Fruit fly (Drosophila melanogaster) whole organism, embryonic: Measurements from ENCODE around the gene ATPsynO.
A peak's percentile ranks its signal among the peaks of the same experiment; 100 is the strongest.

Source experiments
- BtbVII ChIP-seq: fragments of 200-800 bp; sonication (Bioruptor generic); optimal IDR thresholded peaks from 3 replicates; lab custom pipeline; 2017; ENCODE audit warnings: missing biosample characterization, mild to moderate bottlenecking, missing genetic modification characterization
- CG10209 ChIP-seq: fragments of 200-800 bp; sonication (Bioruptor generic); optimal IDR thresholded peaks from 3 replicates; lab custom pipeline; 2017; ENCODE audit warnings: missing biosample characterization, mild to moderate bottlenecking, missing genetic modification characterization, missing genetic modification reagents
- CG10267 ChIP-seq: fragments of 200-800 bp; sonication (Bioruptor generic); optimal IDR thresholded peaks from 2 replicates; lab custom pipeline; 2018; ENCODE audit warnings: missing biosample characterization, mild to moderate bottlenecking, missing genetic modification characterization, moderate library complexity
- CG12391 ChIP-seq: fragments of 200-800 bp; sonication (Bioruptor generic); optimal IDR thresholded peaks from 3 replicates; lab custom pipeline; 2018; ENCODE audit warnings: missing biosample characterization, mild to moderate bottlenecking, missing genetic modification characterization, moderate library complexity
- CG12659 ChIP-seq: fragments of 200-800 bp; sonication (Bioruptor generic); optimal IDR thresholded peaks from 3 replicates; lab custom pipeline; 2017; ENCODE audit warnings: mild to moderate bottlenecking, missing biosample characterization, missing genetic modification reagents, missing genetic modification characterization
- CG12744 ChIP-seq: fragments of 200-800 bp; sonication (Bioruptor generic); optimal IDR thresholded peaks from 2 replicates; lab custom pipeline; 2016; ENCODE audit warnings: missing biosample characterization, missing genetic modification characterization
- CG13296 ChIP-seq: fragments of 200-800 bp; sonication (Bioruptor generic); optimal IDR thresholded peaks from 3 replicates; lab custom pipeline; 2018; ENCODE audit warnings: missing biosample characterization, mild to moderate bottlenecking, missing genetic modification characterization
- CG1529 ChIP-seq: fragments of 200-800 bp; sonication (Bioruptor generic); optimal IDR thresholded peaks from 3 replicates; lab custom pipeline; 2018; ENCODE audit warnings: missing biosample characterization, missing genetic modification characterization
- CG1647 ChIP-seq: fragments of 200-800 bp; sonication (Bioruptor generic); optimal IDR thresholded peaks from 3 replicates; lab custom pipeline; 2016; ENCODE audit warnings: missing biosample characterization, missing genetic modification characterization
- CG17361 ChIP-seq: fragments of 200-800 bp; sonication (Bioruptor generic); IDR thresholded peaks from 3 replicates; pipeline ENCODE4 v1.3.6; 2022; ENCODE audit warnings: missing biosample characterization, missing genetic modification characterization
- CG18011 ChIP-seq: fragments of 200-800 bp; sonication (Bioruptor generic); optimal IDR thresholded peaks from 2 replicates; lab custom pipeline; 2017; ENCODE audit warnings: missing biosample characterization, missing genetic modification characterization, mild to moderate bottlenecking, moderate library complexity, missing genotype
- CG30403 ChIP-seq: fragments of 200-800 bp; sonication (Bioruptor generic); optimal IDR thresholded peaks from 3 replicates; lab custom pipeline; 2016; ENCODE audit warnings: missing biosample characterization, missing genetic modification characterization
- CG3847 ChIP-seq: fragments of 200-800 bp; sonication (Bioruptor generic); IDR thresholded peaks from 2 replicates; pipeline ENCODE4 v1.3.6; 2022; ENCODE audit warnings: missing biosample characterization, missing genetic modification characterization
- CG4707 ChIP-seq: fragments of 200-800 bp; sonication (Bioruptor generic); optimal IDR thresholded peaks from 2 replicates; lab custom pipeline; 2018; ENCODE audit warnings: missing biosample characterization, mild to moderate bottlenecking, missing genetic modification characterization, moderate library complexity
- CG5245 ChIP-seq: fragments of 200-800 bp; sonication (Bioruptor generic); optimal IDR thresholded peaks from 3 replicates; lab custom pipeline; 2016; ENCODE audit warnings: missing biosample characterization, missing genetic modification characterization
- CG6272 ChIP-seq: fragments of 200-800 bp; sonication (Bioruptor generic); IDR thresholded peaks from 2 replicates; pipeline ENCODE4 v1.3.6; 2022; ENCODE audit warnings: missing biosample characterization, missing genetic modification characterization
- CG9437 ChIP-seq: fragments of 200-800 bp; sonication (Bioruptor generic); optimal IDR thresholded peaks from 2 replicates; lab custom pipeline; 2018; ENCODE audit warnings: missing biosample characterization, mild to moderate bottlenecking, missing genetic modification characterization
- CG9609 ChIP-seq: fragments of 200-800 bp; sonication (Bioruptor generic); optimal IDR thresholded peaks from 3 replicates; lab custom pipeline; 2016; ENCODE audit warnings: missing biosample characterization, missing genetic modification characterization
- CG9727 ChIP-seq: fragments of 200-800 bp; sonication (Bioruptor generic); optimal IDR thresholded peaks from 3 replicates; lab custom pipeline; 2017; ENCODE audit warnings: missing biosample characterization, mild to moderate bottlenecking, missing genetic modification characterization
- CG9876 ChIP-seq: fragments of 200-800 bp; sonication (Bioruptor generic); optimal IDR thresholded peaks from 2 replicates; lab custom pipeline; 2016; ENCODE audit warnings: missing biosample characterization, missing genetic modification characterization
- CTCF ChIP-seq: fragments of 200-800 bp; sonication (Bioruptor generic); optimal IDR thresholded peaks from 2 replicates; lab custom pipeline; 2017; ENCODE audit warnings: missing biosample characterization, mild to moderate bottlenecking, missing genetic modification characterization, moderate library complexity
- Dad ChIP-seq: fragments of 200-800 bp; sonication (Bioruptor generic); optimal IDR thresholded peaks from 3 replicates; lab custom pipeline; 2016; ENCODE audit warnings: missing biosample characterization, missing genetic modification characterization
- Elba2 ChIP-seq: fragments of 200-800 bp; sonication (Bioruptor generic); optimal IDR thresholded peaks from 3 replicates; lab custom pipeline; 2016; ENCODE audit warnings: missing biosample characterization, missing genetic modification characterization
- Fer2 ChIP-seq: fragments of 200-800 bp; sonication (Bioruptor generic); optimal IDR thresholded peaks from 2 replicates; lab custom pipeline; 2018; ENCODE audit warnings: missing biosample characterization, mild to moderate bottlenecking, missing genetic modification characterization, moderate library complexity
- HmgZ ChIP-seq: fragments of 200-800 bp; sonication (Bioruptor generic); optimal IDR thresholded peaks from 2 replicates; lab custom pipeline; 2018; ENCODE audit warnings: missing biosample characterization, mild to moderate bottlenecking, missing genetic modification characterization
- Hmx ChIP-seq: fragments of 200-800 bp; sonication (Bioruptor generic); optimal IDR thresholded peaks from 2 replicates; lab custom pipeline; 2016; ENCODE audit warnings: missing biosample characterization, missing genetic modification characterization
- Hr51 ChIP-seq, 2 experiments: fragments of 200-800 bp; sonication (Bioruptor generic); optimal IDR thresholded peaks; 2 replicates in 1 of 2; 3 replicates in 1 of 2; lab custom pipeline; 2016 to 2018; ENCODE audit warnings: missing biosample characterization in 2 of 2, missing genetic modification characterization in 2 of 2, mild to moderate bottlenecking in 1 of 2, moderate library complexity in 1 of 2
- PHDP ChIP-seq: fragments of 200-800 bp; sonication (Bioruptor generic); optimal IDR thresholded peaks from 3 replicates; lab custom pipeline; 2018; ENCODE audit warnings: missing biosample characterization, mild to moderate bottlenecking, missing genetic modification characterization, moderate library complexity
- Vsx1 ChIP-seq: fragments of 200-800 bp; sonication (Bioruptor generic); optimal IDR thresholded peaks from 2 replicates; lab custom pipeline; 2017; ENCODE audit warnings: missing biosample characterization, mild to moderate bottlenecking, missing genetic modification characterization, missing genetic modification reagents
- ato ChIP-seq: fragments of 200-800 bp; sonication (Bioruptor generic); IDR thresholded peaks from 2 replicates; pipeline ENCODE4 v1.3.6; 2022; ENCODE audit warnings: missing biosample characterization, missing genetic modification characterization; ENCODE audit not compliant: partially characterized antibody
- az2 ChIP-seq: fragments of 200-800 bp; sonication (Bioruptor generic); optimal IDR thresholded peaks from 3 replicates; lab custom pipeline; 2016; ENCODE audit warnings: missing biosample characterization, missing genetic modification characterization
- cato ChIP-seq: fragments of 200-800 bp; sonication (Bioruptor generic); optimal IDR thresholded peaks from 2 replicates; lab custom pipeline; 2016; ENCODE audit warnings: missing biosample characterization, missing genetic modification characterization, borderline replicate concordance
- chif ChIP-seq, 2 experiments: fragments of 200-800 bp; sonication (Bioruptor generic); optimal IDR thresholded peaks; 3 replicates each; lab custom pipeline; 2016; ENCODE audit warnings: missing biosample characterization in 2 of 2, missing genetic modification characterization in 2 of 2
- dmrt99B ChIP-seq: fragments of 200-800 bp; sonication (Bioruptor generic); optimal IDR thresholded peaks from 2 replicates; lab custom pipeline; 2018; ENCODE audit warnings: missing biosample characterization, mild to moderate bottlenecking, missing genetic modification characterization, moderate library complexity
- fru ChIP-seq: fragments of >200 bp; optimal IDR thresholded peaks from 2 replicates; lab custom pipeline; 2017
- insv ChIP-seq, 2 experiments: fragments of 200-800 bp; sonication (Bioruptor generic); optimal IDR thresholded peaks; 3 replicates each; lab custom pipeline; 2016 to 2018; ENCODE audit warnings: missing biosample characterization in 2 of 2, missing genetic modification characterization in 2 of 2
- lola ChIP-seq, 3 experiments: fragments of >200 bp in 2 of 3; fragments of 200-800 bp in 1 of 3; sonication (Bioruptor generic) in 1 of 3; optimal IDR thresholded peaks; 2 replicates each; lab custom pipeline; 2017 to 2019; ENCODE audit warnings: missing biosample characterization in 3 of 3, missing genetic modification characterization in 3 of 3, mild to moderate bottlenecking in 1 of 3, moderate library complexity in 1 of 3
- peb ChIP-seq: fragments of 200-800 bp; sonication (Bioruptor generic); IDR thresholded peaks from 2 replicates; pipeline ENCODE4 v1.3.6; 2022; ENCODE audit warnings: missing biosample characterization, missing genetic modification characterization
- pita ChIP-seq: fragments of 200-800 bp; sonication (Bioruptor generic); optimal IDR thresholded peaks from 2 replicates; lab custom pipeline; 2017; ENCODE audit warnings: missing biosample characterization, mild to moderate bottlenecking, missing genetic modification characterization
- pzg ChIP-seq: fragments of 200-800 bp; sonication (Bioruptor generic); optimal IDR thresholded peaks from 3 replicates; lab custom pipeline; 2018; ENCODE audit warnings: missing biosample characterization, mild to moderate bottlenecking, missing genetic modification characterization, moderate library complexity
- sna ChIP-seq: fragments of 200-800 bp; sonication (Bioruptor generic); IDR thresholded peaks from 2 replicates; pipeline ENCODE4 v1.3.6; 2022; ENCODE audit warnings: missing biosample characterization, missing genetic modification characterization; ENCODE audit not compliant: partially characterized antibody
- zf30C ChIP-seq: fragments of 200-800 bp; sonication (Bioruptor generic); optimal IDR thresholded peaks from 3 replicates; lab custom pipeline; 2018; ENCODE audit warnings: missing biosample characterization, mild to moderate bottlenecking, missing genetic modification characterization

ATPsynO gene

DNA sequence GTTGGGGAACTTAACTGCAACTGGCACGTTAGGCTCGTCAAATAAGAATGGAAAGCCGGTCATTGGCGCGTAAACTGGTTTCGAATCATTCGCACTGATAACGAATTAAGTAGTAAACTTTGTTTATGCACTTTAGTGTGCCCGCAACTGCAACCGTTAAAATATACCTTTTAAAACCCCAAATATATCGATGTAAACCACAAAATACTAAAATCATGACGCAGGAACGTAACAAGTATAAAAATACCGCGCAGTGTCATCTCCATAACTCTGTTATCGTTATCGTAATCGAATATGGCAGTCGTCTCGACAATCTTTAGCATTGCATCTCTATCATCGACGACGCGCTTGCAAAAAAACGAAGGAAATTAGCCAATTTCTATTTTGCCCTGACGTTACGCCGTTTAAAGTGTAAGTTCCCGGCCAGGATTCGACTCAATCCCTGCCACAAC is 40.1 kb upstream of the ATPsynO start, which contains the start of the genes CG31344 and Caf1-55 (continued):
- TF ChIP-seq CG10267 (tag; lab: Kevin White, UChicago) (peak; percentile 37), lola (GFP tag; optimal IDR thresholded peaks at IDR 0.05; lab: Kevin White, UChicago) (no peak), CG4707 (GFP tag; lab: Kevin White, UChicago) (no peak), BtbVII (no peak), CG9437 (GFP tag; lab: Kevin White, UChicago) (peak; percentile 79), dmrt99B (tag; lab: Kevin White, UChicago) (no peak), insv (GFP tag; optimal IDR thresholded peaks at IDR 0.05; lab: Kevin White, UChicago) (peak in 1 of 2 experiments; percentile 18), sna (GFP tag; lab: Robert Waterston, UW) (peak; percentile 72), CG12744 (GFP tag; lab: Kevin White, UChicago) (no peak), pzg (peak; percentile 98), CG17361 (GFP tag; lab: Robert Waterston, UW) (no peak), CG9609 (GFP tag; lab: Kevin White, UChicago) (no peak), peb (GFP tag; lab: Robert Waterston, UW) (no peak), CG9727 (GFP tag; lab: Kevin White, UChicago) (no peak), CG10209 (no peak), cato (GFP tag; lab: Kevin White, UChicago) (no peak), CG13296 (GFP tag; lab: Kevin White, UChicago) (no peak), Elba2 (GFP tag; lab: Kevin White, UChicago) (no peak), az2 (GFP tag; lab: Kevin White, UChicago) (peak; percentile 14), CG12391 (tag; lab: Kevin White, UChicago) (peak; percentile 54), CG12659 (GFP tag; lab: Kevin White, UChicago) (peak; percentile 74), ato (GFP tag; lab: Robert Waterston, UW) (0 out of 2 replicates have a peak, but pooled peaks have one; percentile 19), CTCF (GFP tag; lab: Kevin White, UChicago) (no peak), CG5245 (GFP tag; lab: Kevin White, UChicago) (no peak), Hmx (GFP tag; lab: Kevin White, UChicago) (no peak), CG6272 (GFP tag; lab: Robert Waterston, UW) (no peak), Vsx1 (GFP tag; lab: Kevin White, UChicago) (peak; percentile 16), Fer2 (tag; lab: Kevin White, UChicago) (no peak), PHDP (tag; lab: Kevin White, UChicago) (peak; percentile 25), fru (no peak), CG1647 (GFP tag; lab: Kevin White, UChicago) (no peak), CG1529 (GFP tag; lab: Kevin White, UChicago) (no peak), pita (GFP tag; lab: Kevin White, UChicago) (no peak), Hr51 (GFP tag; optimal IDR thresholded peaks at IDR 0.05; lab: Kevin White, UChicago) (no peak), CG9876 (GFP tag; lab: Kevin White, UChicago) (no peak), CG30403 (GFP tag; lab: Kevin White, UChicago) (peak; percentile 18), zf30C (GFP tag; lab: Kevin White, UChicago) (no peak), chif (GFP tag; optimal IDR thresholded peaks at IDR 0.05; lab: Kevin White, UChicago) (no peak), CG3847 (GFP tag; lab: Robert Waterston, UW) (peak; percentile 38; the same call in 1 of the 2 replicates), CG18011 (GFP tag; lab: Kevin White, UChicago) (no peak), Dad (GFP tag; lab: Kevin White, UChicago) (no peak), HmgZ (tag; lab: Kevin White, UChicago) (peak; percentile 68)
